Worm (Caenorhabditis elegans) whole organism, L3 larva: ENCODE results near the gene str-31.

Source experiments
- ZK546.5 ChIP-seq: sonication (generic microtip); optimal IDR thresholded peaks from 2 replicates; lab custom pipeline; 2017; ENCODE audit warnings: missing biosample characterization, missing genetic modification characterization
- ama-1 ChIP-seq: fragments of 150-350 bp; optimal IDR thresholded peaks from 2 replicates; lab custom pipeline; 2018
- egl-5 ChIP-seq: fragments of 150-350 bp; optimal IDR thresholded peaks from 2 replicates; lab custom pipeline; 2017; ENCODE audit warnings: missing biosample characterization, missing genetic modification reagents, missing genetic modification characterization, inconsistent platforms
- elt-2 ChIP-seq: sonication (generic microtip); optimal IDR thresholded peaks from 2 replicates; lab custom pipeline; 2016; ENCODE audit warnings: missing genetic modification reagents, mild to moderate bottlenecking, missing genetic modification characterization, missing compliant biosample characterization
- hmg-11 ChIP-seq: sonication (generic microtip); optimal IDR thresholded peaks from 2 replicates; lab custom pipeline; 2016; ENCODE audit warnings: missing genetic modification characterization, missing compliant biosample characterization
- nhr-25 ChIP-seq: sonication (generic microtip); optimal IDR thresholded peaks from 2 replicates; lab custom pipeline; 2017; ENCODE audit warnings: missing biosample characterization, missing genetic modification characterization
- nhr-77 ChIP-seq: fragments of 150-350 bp; optimal IDR thresholded peaks from 2 replicates; lab custom pipeline; 2014; ENCODE audit warnings: missing biosample characterization, missing genetic modification characterization
- unc-62 ChIP-seq: fragments of 150-350 bp; sonication (generic microtip); optimal IDR thresholded peaks from 4 replicates; lab custom pipeline; 2014; ENCODE audit warnings: missing biosample characterization, missing genetic modification reagents, missing genetic modification characterization

- peak; percentile 65 for TF ChIP-seq nhr-25
- TF ChIP-seq ZK546.5 (tag; lab: Kevin White, UChicago): no peak
- peak; percentile 40 for TF ChIP-seq elt-2 (tag; lab: Kevin White, UChicago)
- TF ChIP-seq hmg-11 (tag; lab: Kevin White, UChicago): peak; percentile 80
- TF ChIP-seq egl-5 (tag; lab: Kevin White, UChicago): peak; percentile 50
- no peak for TF ChIP-seq nhr-77 (tag; lab: Kevin White, UChicago)
- no peak for TF ChIP-seq unc-62 (GFP tag; lab: Kevin White, UChicago)
- no peak for TF ChIP-seq ama-1 (lab: Kevin White, UChicago)
These were observed 43.0 kb downstream of the str-31 start, which contains the start of gene F25E5.1 for ce11 chrV:7465509-7465908.
